Fruit fly (Drosophila melanogaster): ENCODE measurements around the gene CG31115.

Gene CG31115

DNA sequence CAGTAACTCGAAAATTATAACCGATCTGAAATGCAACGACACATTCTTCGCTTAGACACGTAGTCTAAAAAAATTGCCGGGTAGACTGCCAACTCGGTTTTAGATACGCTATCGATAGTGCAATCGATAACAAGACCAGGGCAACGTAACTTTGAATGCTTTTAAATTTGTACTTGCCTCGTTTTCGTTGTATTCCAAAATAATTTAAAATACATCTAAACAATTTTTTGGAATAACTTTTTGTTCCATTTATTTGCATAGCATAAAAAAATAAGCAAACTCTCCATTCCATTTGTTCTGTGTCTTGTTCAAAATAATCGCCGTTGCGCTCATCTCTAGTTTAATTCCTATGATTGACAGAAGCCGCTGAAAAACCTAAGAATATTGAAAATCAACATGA is 32.8 kb downstream of the CG31115 start, which contains the start of the genes Stt3B and CG11839 (continued):
- TF ChIP-seq Deaf1 (tag; optimal IDR thresholded peaks at IDR 0.05) (no peak), Chrac-16 (GFP tag; optimal IDR thresholded peaks at IDR 0.05) (peak; percentile 75), CG6683 (GFP tag; optimal IDR thresholded peaks at IDR 0.05) (no peak), D (optimal IDR thresholded peaks at IDR 0.05) (no peak), D (GFP tag; optimal IDR thresholded peaks at IDR 0.05) (no peak), MTF-1 (GFP tag; optimal IDR thresholded peaks at IDR 0.05; ENCODE audit: borderline replicate concordance) (no peak), knrl (GFP tag; IDR thresholded peaks at IDR 0.05; ENCODE audit: partially characterized antibody) (peak; percentile 96), CG43689 (GFP tag; IDR thresholded peaks at IDR 0.05) (no peak), dm (GFP tag; optimal IDR thresholded peaks at IDR 0.05) (peak; percentile 58), cas (GFP tag; IDR thresholded peaks at IDR 0.05) (peak; percentile 10; the same call in 1 of the 2 replicates), CG12391 (tag; optimal IDR thresholded peaks at IDR 0.05) (peak; percentile 84), CG7839 (tag; optimal IDR thresholded peaks at IDR 0.05) (no peak), CG10431 (GFP tag; optimal IDR thresholded peaks at IDR 0.05) (peak; percentile 27), CG7556 (GFP tag; optimal IDR thresholded peaks at IDR 0.05) (no peak), Scr (GFP tag; IDR thresholded peaks at IDR 0.05; ENCODE audit: partially characterized antibody) (peak; percentile 95), sob (GFP tag; IDR thresholded peaks at IDR 0.05) (peak; percentile 85; the same call in 1 of the 2 replicates), Atf6 (GFP tag; IDR thresholded peaks at IDR 0.05) (peak; percentile 62; the same call in 1 of the 2 replicates), ssp (GFP tag; IDR thresholded peaks at IDR 0.05) (no peak), CG11247 (GFP tag; IDR thresholded peaks at IDR 0.05) (no peak; the same call in 1 of the 2 replicates), H15 (GFP tag; IDR thresholded peaks at IDR 0.05) (no peak), lab (GFP tag; optimal IDR thresholded peaks at IDR 0.05) (no peak), CG17359 (tag; optimal IDR thresholded peaks at IDR 0.05) (no peak), Sin3A (optimal IDR thresholded peaks at IDR 0.05) (peak; percentile 93), CG31441 (GFP tag; IDR thresholded peaks at IDR 0.05) (no peak), pum (GFP tag; optimal IDR thresholded peaks at IDR 0.05) (peak; percentile 68), fu2 (GFP tag; optimal IDR thresholded peaks at IDR 0.05) (peak; percentile 81), Bteb2 (GFP tag; optimal IDR thresholded peaks at IDR 0.05) (peak; percentile 70), ato (GFP tag; IDR thresholded peaks at IDR 0.05; ENCODE audit: partially characterized antibody) (peak; percentile 69), cad (GFP tag; optimal IDR thresholded peaks at IDR 0.05) (no peak), tx (GFP tag; optimal IDR thresholded peaks at IDR 0.05) (peak; percentile 78), pzg (GFP tag; optimal IDR thresholded peaks at IDR 0.05) (peak; percentile 85), CG6854 (GFP tag; optimal IDR thresholded peaks at IDR 0.05) (no peak), eyg (GFP tag; optimal IDR thresholded peaks at IDR 0.05) (no peak), CG12744 (GFP tag; optimal IDR thresholded peaks at IDR 0.05) (peak; percentile 72), grau (tag; optimal IDR thresholded peaks at IDR 0.05) (peak; percentile 73), Meics (GFP tag; optimal IDR thresholded peaks at IDR 0.05) (no peak), phol (tag; optimal IDR thresholded peaks at IDR 0.05) (peak; percentile 82), CG7271 (tag; optimal IDR thresholded peaks at IDR 0.05) (peak; percentile 11), CG10654 (GFP tag; optimal IDR thresholded peaks at IDR 0.05) (peak; percentile 70), tna (GFP tag; IDR thresholded peaks at IDR 0.05; ENCODE audit: partially characterized antibody) (peak; percentile 76; the same call in 1 of the 2 replicates), HHEX (GFP tag; optimal IDR thresholded peaks at IDR 0.05) (no peak), CG14667 (GFP tag; IDR thresholded peaks at IDR 0.05) (no peak; the same call in 1 of the 2 replicates), nerfin-1 (tag; optimal IDR thresholded peaks at IDR 0.05) (peak; percentile 72), Dp (GFP tag; optimal IDR thresholded peaks at IDR 0.05) (peak; percentile 44), CG4282 (GFP tag; optimal IDR thresholded peaks at IDR 0.05) (peak; percentile 67), danr (GFP tag; IDR thresholded peaks at IDR 0.05) (no peak), prd (optimal IDR thresholded peaks at IDR 0.05) (no peak), prd (GFP tag; IDR thresholded peaks at IDR 0.05) (peak; percentile 79), Oli (tag; optimal IDR thresholded peaks at IDR 0.05) (no peak), run (tag; optimal IDR thresholded peaks at IDR 0.05) (no peak), CG16779 (GFP tag; IDR thresholded peaks at IDR 0.05) (no peak), CG10267 (tag; optimal IDR thresholded peaks at IDR 0.05) (peak; percentile 77)
